Worm (Caenorhabditis elegans) whole organism, L1 larva: ENCODE measurements around the gene txt-1.

ENCODE experiments used
- C16A3.4 ChIP-seq: fragments of 150-350 bp; optimal IDR thresholded peaks from 2 replicates; lab custom pipeline; 2014; ENCODE audit warnings: missing biosample characterization, missing genetic modification characterization
- C34B4.2 ChIP-seq: sonication (generic microtip); optimal IDR thresholded peaks from 2 replicates; lab custom pipeline; 2017; ENCODE audit warnings: mild to moderate bottlenecking, missing genetic modification characterization, missing compliant biosample characterization
- F16B12.6 ChIP-seq: fragments of 150-350 bp; optimal IDR thresholded peaks from 2 replicates; lab custom pipeline; 2014; ENCODE audit warnings: missing biosample characterization, missing genetic modification characterization
- aha-1 ChIP-seq: fragments of 150-350 bp; optimal IDR thresholded peaks from 2 replicates; lab custom pipeline; 2014; ENCODE audit warnings: missing biosample characterization, missing genetic modification characterization
- alr-1 ChIP-seq: fragments of 200-800 bp; sonication (Bioruptor generic); optimal IDR thresholded peaks from 2 replicates; lab custom pipeline; 2018; ENCODE audit warnings: borderline replicate concordance, mild to moderate bottlenecking, missing genetic modification characterization, missing compliant biosample characterization
- aly-2 ChIP-seq: fragments of 150-350 bp; optimal IDR thresholded peaks from 2 replicates; lab custom pipeline; 2014; ENCODE audit warnings: missing biosample characterization, missing genetic modification characterization
- blmp-1 ChIP-seq: fragments of 150-350 bp; optimal IDR thresholded peaks from 2 replicates; lab custom pipeline; 2014; ENCODE audit warnings: missing biosample characterization, missing genetic modification characterization
- ceh-8 ChIP-seq: fragments of 200-800 bp; sonication (Bioruptor generic); optimal IDR thresholded peaks from 2 replicates; lab custom pipeline; 2018; ENCODE audit warnings: mild to moderate bottlenecking, missing genetic modification characterization, moderate library complexity, missing compliant biosample characterization
- ceh-90 ChIP-seq: sonication (generic microtip); optimal IDR thresholded peaks from 2 replicates; lab custom pipeline; 2016; ENCODE audit warnings: missing genetic modification characterization, missing compliant biosample characterization
- dpl-1 ChIP-seq, 3 experiments: fragments of 150-350 bp in 2 of 3; sonication (generic microtip) in 1 of 3; optimal IDR thresholded peaks; 2 replicates each; lab custom pipeline; 2014 to 2017; ENCODE audit warnings: missing biosample characterization in 3 of 3, missing genetic modification characterization in 3 of 3, missing genetic modification reagents in 3 of 3
- dsc-1 ChIP-seq: sonication (generic microtip); optimal IDR thresholded peaks from 2 replicates; lab custom pipeline; 2016; ENCODE audit warnings: mild to moderate bottlenecking, missing genetic modification characterization, missing compliant biosample characterization
- efl-3 ChIP-seq: fragments of 200-800 bp; sonication (Bioruptor generic); optimal IDR thresholded peaks from 2 replicates; lab custom pipeline; 2018; ENCODE audit warnings: mild to moderate bottlenecking, missing genetic modification characterization, missing compliant biosample characterization
- egl-13 ChIP-seq: sonication (generic microtip); optimal IDR thresholded peaks from 2 replicates; lab custom pipeline; 2016; ENCODE audit warnings: missing genotype, missing genetic modification reagents, missing genetic modification characterization, missing compliant biosample characterization
- elt-2 ChIP-seq: sonication (generic microtip); optimal IDR thresholded peaks from 2 replicates; lab custom pipeline; 2016; ENCODE audit warnings: missing genetic modification characterization, mild to moderate bottlenecking, inconsistent platforms, missing compliant biosample characterization, missing genetic modification reagents
- fkh-10 ChIP-seq: sonication (generic microtip); optimal IDR thresholded peaks from 2 replicates; lab custom pipeline; 2017; ENCODE audit warnings: missing biosample characterization, missing genetic modification reagents, missing genetic modification characterization
- fkh-4 ChIP-seq: sonication (generic microtip); optimal IDR thresholded peaks from 2 replicates; lab custom pipeline; 2016; ENCODE audit warnings: missing compliant biosample characterization, missing genetic modification characterization, borderline replicate concordance
- fkh-8 ChIP-seq: sonication (generic microtip); optimal IDR thresholded peaks from 2 replicates; lab custom pipeline; 2016; ENCODE audit warnings: mild to moderate bottlenecking, missing genetic modification characterization, missing compliant biosample characterization
- grh-1 ChIP-seq: fragments of 200-800 bp; sonication (Bioruptor generic); IDR thresholded peaks from 2 replicates; pipeline ENCODE4 v1.3.6; 2022; ENCODE audit warnings: missing genetic modification reagents, missing genetic modification characterization, missing compliant biosample characterization
- hlh-17 ChIP-seq: fragments of 200-800 bp; sonication (Bioruptor generic); optimal IDR thresholded peaks from 2 replicates; lab custom pipeline; 2018; ENCODE audit warnings: missing genetic modification characterization, mild to moderate bottlenecking, missing compliant biosample characterization, moderate library complexity, borderline replicate concordance
- hpl-2 ChIP-seq: fragments of 150-350 bp; optimal IDR thresholded peaks from 2 replicates; lab custom pipeline; 2014; ENCODE audit warnings: missing biosample characterization, missing genetic modification reagents, missing genetic modification characterization
- irx-1 ChIP-seq: sonication (generic microtip); optimal IDR thresholded peaks from 2 replicates; lab custom pipeline; 2016; ENCODE audit warnings: missing genetic modification characterization, missing compliant biosample characterization
- lin-13 ChIP-seq: fragments of 150-350 bp; optimal IDR thresholded peaks from 2 replicates; lab custom pipeline; 2014; ENCODE audit warnings: missing biosample characterization, missing genetic modification reagents, missing genetic modification characterization
- lin-14 ChIP-seq: fragments of 200-800 bp; sonication (Bioruptor generic); optimal IDR thresholded peaks from 2 replicates; lab custom pipeline; 2018; ENCODE audit warnings: mild to moderate bottlenecking, missing genetic modification characterization, moderate library complexity, missing compliant biosample characterization
- lin-15B ChIP-seq: fragments of 150-350 bp; sonication (generic microtip); optimal IDR thresholded peaks from 3 replicates; lab custom pipeline; 2014; ENCODE audit warnings: missing biosample characterization, missing genetic modification characterization
- lin-35 ChIP-seq, 2 experiments: fragments of 150-350 bp; optimal IDR thresholded peaks; 2 replicates each; lab custom pipeline; 2014; ENCODE audit warnings: missing biosample characterization in 2 of 2, missing genetic modification characterization in 2 of 2, missing genetic modification reagents in 2 of 2
- lir-3 ChIP-seq: sonication (generic microtip); optimal IDR thresholded peaks from 2 replicates; lab custom pipeline; 2016; ENCODE audit warnings: mild to moderate bottlenecking, missing genetic modification characterization, moderate library complexity, missing compliant biosample characterization; ENCODE audit not compliant: poor library complexity
- nhr-12 ChIP-seq: sonication (generic microtip); optimal IDR thresholded peaks from 2 replicates; lab custom pipeline; 2017; ENCODE audit warnings: missing biosample characterization, missing genetic modification characterization
- nhr-19 ChIP-seq: fragments of 200-800 bp; sonication (Bioruptor generic); conservative IDR thresholded peaks from 2 replicates; pipeline ENCODE4 v1.3.6; 2022; ENCODE audit warnings: missing genetic modification characterization, missing compliant biosample characterization
- nhr-20 ChIP-seq: sonication (generic microtip); optimal IDR thresholded peaks from 2 replicates; lab custom pipeline; 2016; ENCODE audit warnings: mild to moderate bottlenecking, missing genetic modification characterization, missing compliant biosample characterization
- nhr-28 ChIP-seq: fragments of 150-350 bp; optimal IDR thresholded peaks from 2 replicates; lab custom pipeline; 2014; ENCODE audit warnings: missing biosample characterization, missing genetic modification characterization
- nhr-76 ChIP-seq: sonication (generic microtip); optimal IDR thresholded peaks from 2 replicates; lab custom pipeline; 2017; ENCODE audit warnings: missing biosample characterization, missing genetic modification characterization
- nhr-84 ChIP-seq: sonication (generic microtip); optimal IDR thresholded peaks from 2 replicates; lab custom pipeline; 2017; ENCODE audit warnings: missing biosample characterization, missing genetic modification characterization
- pax-3 ChIP-seq: fragments of 200-800 bp; sonication (Bioruptor generic); optimal IDR thresholded peaks from 2 replicates; lab custom pipeline; 2018; ENCODE audit warnings: mild to moderate bottlenecking, missing genetic modification characterization, moderate library complexity, missing compliant biosample characterization
- rnt-1 ChIP-seq: sonication (generic microtip); optimal IDR thresholded peaks from 2 replicates; lab custom pipeline; 2016; ENCODE audit warnings: mild to moderate bottlenecking, missing genetic modification characterization, moderate library complexity, missing compliant biosample characterization
- skn-1 ChIP-seq: fragments of 150-350 bp; optimal IDR thresholded peaks from 2 replicates; lab custom pipeline; 2014; ENCODE audit warnings: missing biosample characterization, missing genetic modification characterization
- sptf-1 ChIP-seq: fragments of 150-350 bp; optimal IDR thresholded peaks from 2 replicates; lab custom pipeline; 2014; ENCODE audit warnings: missing biosample characterization, missing genetic modification characterization
- tbx-2 ChIP-seq: sonication (generic microtip); optimal IDR thresholded peaks from 2 replicates; lab custom pipeline; 2016; ENCODE audit warnings: missing genetic modification characterization, missing compliant biosample characterization
- unc-30 ChIP-seq: sonication (generic microtip); optimal IDR thresholded peaks from 2 replicates; lab custom pipeline; 2017; ENCODE audit warnings: missing biosample characterization, missing genetic modification characterization
- unc-62 ChIP-seq: fragments of 150-350 bp; optimal IDR thresholded peaks from 2 replicates; lab custom pipeline; 2014; ENCODE audit warnings: missing biosample characterization, missing genetic modification reagents, missing genetic modification characterization
- xbp-1 ChIP-seq: sonication (generic microtip); optimal IDR thresholded peaks from 2 replicates; lab custom pipeline; 2016; ENCODE audit warnings: missing genetic modification characterization, missing compliant biosample characterization
- ztf-4 ChIP-seq: fragments of 150-350 bp; optimal IDR thresholded peaks from 2 replicates; lab custom pipeline; 2014; ENCODE audit warnings: missing biosample characterization, missing genetic modification characterization

Gene txt-1

ce11 chrII:66322-66721, 39.7 kb upstream of the txt-1 start (continued):
- TF ChIP-seq C16A3.4 (tag; lab: Kevin White, UChicago) (peak; percentile 21), unc-30 (tag; lab: Kevin White, UChicago) (no peak), nhr-20 (tag; lab: Kevin White, UChicago) (peak; percentile 60), ceh-90 (tag; lab: Kevin White, UChicago) (no peak), alr-1 (tag; lab: Kevin White, UChicago) (no peak), nhr-84 (tag; lab: Kevin White, UChicago) (no peak), nhr-19 (GFP tag; lab: Robert Waterston, UW) (no peak), tbx-2 (tag; lab: Kevin White, UChicago) (peak; percentile 0), pax-3 (tag; lab: Kevin White, UChicago) (no peak), xbp-1 (tag; lab: Kevin White, UChicago) (no peak), lin-15B (tag; lab: Kevin White, UChicago) (no peak), efl-3 (GFP tag; lab: Kevin White, UChicago) (no peak), nhr-76 (no peak), hpl-2 (GFP tag; lab: Kevin White, UChicago) (no peak), dsc-1 (tag; lab: Kevin White, UChicago) (no peak), egl-13 (tag; lab: Kevin White, UChicago) (no peak), aha-1 (no peak), fkh-10 (GFP tag; lab: Kevin White, UChicago) (no peak), nhr-12 (no peak), lin-14 (GFP tag; lab: Kevin White, UChicago) (peak; percentile 80), skn-1 (tag; lab: Kevin White, UChicago) (no peak), hlh-17 (GFP tag; lab: Kevin White, UChicago) (no peak), rnt-1 (no peak), sptf-1 (tag; lab: Kevin White, UChicago) (no peak), ceh-8 (GFP tag; lab: Kevin White, UChicago) (peak; percentile 30), unc-62 (no peak), blmp-1 (tag; lab: Kevin White, UChicago) (peak; percentile 88), F16B12.6 (tag; lab: Kevin White, UChicago) (no peak), C34B4.2 (tag; lab: Kevin White, UChicago) (no peak), fkh-8 (no peak), aly-2 (tag; lab: Kevin White, UChicago) (no peak), dpl-1 (GFP tag; optimal IDR thresholded peaks at IDR 0.05; lab: Kevin White, UChicago) (peak in 2 of 3 experiments; percentile 11 to 34), lin-35 (GFP tag; optimal IDR thresholded peaks at IDR 0.05; lab: Kevin White, UChicago) (peak in 1 of 2 experiments; percentile 62), fkh-4 (tag; lab: Kevin White, UChicago) (no peak), irx-1 (tag; lab: Kevin White, UChicago) (no peak)

- TF ChIP-seq lin-13 (GFP tag; lab: Kevin White, UChicago) (no peak), elt-2 (tag; lab: Kevin White, UChicago) (no peak), ztf-4 (tag; lab: Kevin White, UChicago) (no peak), unc-30 (tag; lab: Kevin White, UChicago) (no peak), skn-1 (tag; lab: Kevin White, UChicago) (no peak), sptf-1 (tag; lab: Kevin White, UChicago) (no peak), lir-3 (tag; lab: Kevin White, UChicago) (no peak), nhr-28 (tag; lab: Kevin White, UChicago) (no peak), grh-1 (GFP tag; lab: Robert Waterston, UW) (no peak), dsc-1 (tag; lab: Kevin White, UChicago) (no peak)
These were observed 38.3 kb upstream of the txt-1 start for ce11 chrII:67663-68062.
